Fruit fly (Drosophila melanogaster): ENCODE results near the gene CG7115.

CG7115 gene

DNA sequence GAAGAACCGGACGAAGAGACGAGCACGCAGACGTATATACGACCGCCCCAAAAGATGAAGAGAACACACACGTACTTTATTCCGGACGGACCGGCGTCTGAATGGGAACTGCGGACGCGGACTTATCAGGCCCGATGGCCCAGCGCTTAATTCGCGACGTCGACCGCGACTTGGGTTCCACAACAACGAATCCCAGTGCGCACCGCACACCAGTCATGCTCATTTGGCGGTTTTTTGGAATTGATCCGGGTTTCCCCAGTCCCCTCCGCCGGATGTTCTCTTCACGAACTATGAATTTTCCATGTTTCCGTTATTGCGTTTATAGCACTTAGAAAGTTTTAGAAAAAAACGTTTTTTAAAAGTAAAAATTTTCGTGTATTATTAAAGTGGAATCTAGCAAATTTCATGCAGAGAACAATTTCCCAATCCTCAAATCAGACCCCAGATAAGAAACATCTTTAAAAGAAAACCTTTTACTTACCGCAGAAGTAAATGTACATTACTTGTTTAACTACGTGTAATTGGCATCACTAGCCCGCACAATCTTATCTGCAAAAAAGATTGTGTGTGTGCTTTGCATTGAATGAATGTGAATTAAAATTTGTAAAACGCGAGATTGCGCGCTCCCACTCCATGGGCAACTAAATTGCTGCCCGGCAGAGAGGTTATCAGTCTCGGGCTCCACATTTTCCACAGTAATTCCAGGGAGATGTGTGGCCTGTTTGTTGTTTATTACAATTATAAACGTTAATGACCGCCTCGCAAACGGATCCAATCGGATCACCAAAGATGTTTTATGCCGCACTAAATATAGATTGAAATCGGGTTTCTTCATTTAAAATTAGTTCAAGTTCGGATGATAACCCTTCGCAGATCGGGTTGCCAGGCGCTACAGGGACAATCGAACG lies 30.2 kb upstream of the CG7115 start, which contains the start of gene CG7149 (continued):
- TF ChIP-seq CG10979 (tag; optimal IDR thresholded peaks at IDR 0.05), result no peak
- TF ChIP-seq Rfx (GFP tag; IDR thresholded peaks at IDR 0.05), result 0 out of 2 replicates have a peak, but pooled peaks have one; percentile 15
- TF ChIP-seq luna (GFP tag; optimal IDR thresholded peaks at IDR 0.05), result no peak
- peak; percentile 7 for TF ChIP-seq CG10147 (GFP tag; optimal IDR thresholded peaks at IDR 0.05)
- TF ChIP-seq fd64A (GFP tag; optimal IDR thresholded peaks at IDR 0.05), result no peak
- TF ChIP-seq Chrac-16 (GFP tag; optimal IDR thresholded peaks at IDR 0.05), result no peak
- no peak for TF ChIP-seq CG42726 (GFP tag; IDR thresholded peaks at IDR 0.05; ENCODE audit: partially characterized antibody)
- TF ChIP-seq pho (GFP tag; optimal IDR thresholded peaks at IDR 0.05), result peak; percentile 7
- peak; percentile 40 for TF ChIP-seq Hand (GFP tag; optimal IDR thresholded peaks at IDR 0.05)
- TF ChIP-seq Bteb2 (GFP tag; optimal IDR thresholded peaks at IDR 0.05), result no peak
- peak; percentile 13 for TF ChIP-seq grau (tag; optimal IDR thresholded peaks at IDR 0.05)
- TF ChIP-seq CG6654 (GFP tag; optimal IDR thresholded peaks at IDR 0.05), result no peak
- no peak for TF ChIP-seq fd102C (GFP tag; optimal IDR thresholded peaks at IDR 0.05)
- TF ChIP-seq CG7928 (GFP tag; optimal IDR thresholded peaks at IDR 0.05), result no peak
- no peak for TF ChIP-seq trem (tag; optimal IDR thresholded peaks at IDR 0.05)
- peak; percentile 57 for TF ChIP-seq cwo (GFP tag; optimal IDR thresholded peaks at IDR 0.05)
- no peak for TF ChIP-seq Mad (GFP tag; optimal IDR thresholded peaks at IDR 0.05)
- TF ChIP-seq esg (GFP tag; conservative IDR thresholded peaks at IDR 0.05), result no peak
- no peak for TF ChIP-seq z (GFP tag; IDR thresholded peaks at IDR 0.05)
- TF ChIP-seq CG18599 (GFP tag; optimal IDR thresholded peaks at IDR 0.05), result peak; percentile 39
- TF ChIP-seq CG11247 (GFP tag; IDR thresholded peaks at IDR 0.05), result no peak
- TF ChIP-seq pfk (GFP tag; optimal IDR thresholded peaks at IDR 0.05), result no peak
- TF ChIP-seq Fer2 (tag; optimal IDR thresholded peaks at IDR 0.05), result no peak
- 0 out of 2 replicates have a peak, but pooled peaks have one; percentile 27 for TF ChIP-seq CG16779 (GFP tag; IDR thresholded peaks at IDR 0.05)
- TF ChIP-seq CG7839 (tag; optimal IDR thresholded peaks at IDR 0.05), result peak; percentile 8
- TF ChIP-seq dpn (GFP tag; optimal IDR thresholded peaks at IDR 0.05), result peak in 1 of 2 experiments; percentile 2
- TF ChIP-seq zen2 (GFP tag; IDR thresholded peaks at IDR 0.05; ENCODE audit: partially characterized antibody), result no peak
- no peak for TF ChIP-seq CG4617 (GFP tag; optimal IDR thresholded peaks at IDR 0.05; ENCODE audit: borderline replicate concordance)
- no peak for TF ChIP-seq CG2129 (GFP tag; IDR thresholded peaks at IDR 0.05; ENCODE audit: partially characterized antibody)
- TF ChIP-seq CG18476 (GFP tag; optimal IDR thresholded peaks at IDR 0.05), result no peak
- TF ChIP-seq CG34224 (GFP tag; IDR thresholded peaks at IDR 0.05; ENCODE audit: partially characterized antibody), result no peak
- TF ChIP-seq CG43689 (GFP tag; IDR thresholded peaks at IDR 0.05), result no peak
- TF ChIP-seq ken (GFP tag; IDR thresholded peaks at IDR 0.05), result peak; percentile 42; the same call in 1 of the 3 replicates
- no peak for TF ChIP-seq CG11093 (GFP tag; IDR thresholded peaks at IDR 0.05)
- peak; percentile 57; the same call in 1 of the 2 replicates for TF ChIP-seq Bgb (GFP tag; IDR thresholded peaks at IDR 0.05; ENCODE audit: partially characterized antibody)
- TF ChIP-seq CG12769 (tag; optimal IDR thresholded peaks at IDR 0.05), result peak; percentile 62
- TF ChIP-seq jumu (GFP tag; optimal IDR thresholded peaks at IDR 0.05), result no peak
- TF ChIP-seq nom (GFP tag; optimal IDR thresholded peaks at IDR 0.05), result peak; percentile 2
- TF ChIP-seq CG5180 (GFP tag; optimal IDR thresholded peaks at IDR 0.05), result no peak
- 0 out of 2 replicates have a peak, but pooled peaks have one; percentile 4 for TF ChIP-seq Awh (GFP tag; IDR thresholded peaks at IDR 0.05)
- no peak for TF ChIP-seq CG3065 (GFP tag; optimal IDR thresholded peaks at IDR 0.05)
- no peak for TF ChIP-seq CG1603 (tag; optimal IDR thresholded peaks at IDR 0.05)
- TF ChIP-seq CG6683 (GFP tag; optimal IDR thresholded peaks at IDR 0.05), result no peak
- no peak for TF ChIP-seq maf-S (GFP tag; optimal IDR thresholded peaks at IDR 0.05)
- peak; percentile 41 for TF ChIP-seq Xbp1 (GFP tag; optimal IDR thresholded peaks at IDR 0.05)
- TF ChIP-seq CG12299 (tag; optimal IDR thresholded peaks at IDR 0.05), result no peak
- no peak for TF ChIP-seq Ssrp (tag; optimal IDR thresholded peaks at IDR 0.05)
